Worm (Caenorhabditis elegans): ENCODE data around the gene C29E4.14.

DNA sequence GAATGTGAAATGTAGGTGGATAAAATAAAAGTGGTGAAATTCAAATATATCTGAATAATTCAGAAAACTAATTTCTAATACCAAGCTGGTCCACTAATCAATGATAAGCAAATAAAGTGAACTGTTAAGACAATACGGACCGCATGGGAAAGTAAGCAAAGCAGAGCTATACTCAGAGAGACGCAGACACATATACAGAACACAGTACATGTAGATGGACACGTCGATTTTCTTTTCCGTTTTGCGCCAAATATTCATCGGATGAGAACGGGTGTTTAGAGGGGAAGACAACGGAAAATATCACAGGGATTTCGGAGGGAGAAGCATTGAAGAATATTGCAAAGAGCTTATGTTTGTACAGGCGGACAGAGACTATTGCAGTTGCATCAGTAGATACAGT lies 6.0 kb downstream of the C29E4.14 start:
- TF ChIP-seq ceh-82 (tag; optimal IDR thresholded peaks at IDR 0.05) (no peak), nhr-237 (tag; optimal IDR thresholded peaks at IDR 0.05) (no peak), set-16 (GFP tag; IDR thresholded peaks at IDR 0.05) (no peak), unc-39 (tag; optimal IDR thresholded peaks at IDR 0.05) (no peak), nhr-102 (tag; optimal IDR thresholded peaks at IDR 0.05) (no peak), dmd-9 (GFP tag; IDR thresholded peaks at IDR 0.05) (no peak), zip-11 (GFP tag; IDR thresholded peaks at IDR 0.05) (no peak), saeg-2 (GFP tag; IDR thresholded peaks at IDR 0.05) (no peak), lin-39 (tag; optimal IDR thresholded peaks at IDR 0.05) (no peak)
